Worm (Caenorhabditis elegans) whole organism, early embryonic: ENCODE results near the gene F10G7.10.

Source experiments
- B0310.2 ChIP-seq: sonication (generic microtip); optimal IDR thresholded peaks from 2 replicates; lab custom pipeline; 2016; ENCODE audit warnings: mild to moderate bottlenecking, missing genetic modification characterization, missing compliant biosample characterization
- ama-1 ChIP-seq: fragments of 150-350 bp; optimal IDR thresholded peaks from 2 replicates; lab custom pipeline; 2014
- ceh-13 ChIP-seq: fragments of 200-800 bp; sonication (Bioruptor generic); optimal IDR thresholded peaks from 2 replicates; lab custom pipeline; 2018; ENCODE audit warnings: mild to moderate bottlenecking, missing genetic modification characterization, missing compliant biosample characterization
- ets-7 ChIP-seq: sonication (generic microtip); optimal IDR thresholded peaks from 2 replicates; lab custom pipeline; 2016; ENCODE audit warnings: missing genotype, missing genetic modification characterization, missing compliant biosample characterization
- flt-1 ChIP-seq: fragments of 200-800 bp; sonication (Bioruptor generic); IDR thresholded peaks from 2 replicates; pipeline ENCODE4 v1.3.6; 2022; ENCODE audit warnings: missing genetic modification characterization, missing compliant biosample characterization
- pes-1 ChIP-seq: fragments of 200-800 bp; sonication (Bioruptor generic); IDR thresholded peaks from 2 replicates; pipeline ENCODE4 v1.3.6; 2022; ENCODE audit warnings: missing genetic modification reagents, missing genetic modification characterization, missing compliant biosample characterization
- scrt-1 ChIP-seq: fragments of 200-800 bp; sonication (Bioruptor generic); IDR thresholded peaks from 2 replicates; pipeline ENCODE4 v1.3.6; 2022; ENCODE audit warnings: missing genetic modification characterization, missing compliant biosample characterization
- tra-4 ChIP-seq: sonication (generic microtip); optimal IDR thresholded peaks from 2 replicates; lab custom pipeline; 2017; ENCODE audit warnings: missing genetic modification characterization, missing compliant biosample characterization

ce11 chrII:4762574-4763285 lies 36.7 kb upstream of the F10G7.10 start, which contains the start of gene F26G1.2:
- no peak for TF ChIP-seq pes-1
- no peak for TF ChIP-seq tra-4
- no peak for TF ChIP-seq ama-1
- TF ChIP-seq flt-1 (GFP tag; lab: Robert Waterston, UW): no peak
- TF ChIP-seq scrt-1 (GFP tag; lab: Robert Waterston, UW): no peak
- no peak for TF ChIP-seq B0310.2 (tag; lab: Kevin White, UChicago)
- no peak for TF ChIP-seq ets-7 (tag; lab: Kevin White, UChicago)
- no peak for TF ChIP-seq ceh-13 (GFP tag; lab: Kevin White, UChicago)
